Worm (Caenorhabditis elegans): ENCODE measurements around the gene tbp-1.

The tbp-1 gene

ce11 chrIII:7358627-7359026, 25.2 kb upstream of the tbp-1 start:
- no peak for TF ChIP-seq dmd-4 (tag; optimal IDR thresholded peaks at IDR 0.05)
- peak; percentile 96 for TF ChIP-seq nhr-129 (tag; optimal IDR thresholded peaks at IDR 0.05)

ce11 chrIII:7359037-7359548, 24.7 kb upstream of the tbp-1 start, which contains the start of the genes eco-1 and hmgr-1:
eco-1 (minus strand) TSS chrIII:7359095.
hmgr-1 (plus strand) TSS chrIII:7359498.
- no peak for TF ChIP-seq nhr-237 (tag; optimal IDR thresholded peaks at IDR 0.05)
- TF ChIP-seq ZK546.5 (tag; optimal IDR thresholded peaks at IDR 0.05): no peak
- TF ChIP-seq fos-1 (tag; optimal IDR thresholded peaks at IDR 0.05): no peak
- TF ChIP-seq C34F6.9 (tag; optimal IDR thresholded peaks at IDR 0.05): peak; percentile 46
- no peak for TF ChIP-seq F13H6.1 (tag; optimal IDR thresholded peaks at IDR 0.05)
- no peak for TF ChIP-seq R02D3.7 (tag; optimal IDR thresholded peaks at IDR 0.05)
- no peak for TF ChIP-seq mab-5 (tag; optimal IDR thresholded peaks at IDR 0.05)
- TF ChIP-seq unc-55 (GFP tag; optimal IDR thresholded peaks at IDR 0.05): peak; percentile 60
- TF ChIP-seq mbf-1 (tag; optimal IDR thresholded peaks at IDR 0.05): no peak
- peak; percentile 70 for TF ChIP-seq gmeb-1 (tag; optimal IDR thresholded peaks at IDR 0.05)
- no peak for TF ChIP-seq snpc-4 (tag; optimal IDR thresholded peaks at IDR 0.05)
- no peak for TF ChIP-seq nhr-11 (tag; optimal IDR thresholded peaks at IDR 0.05)
- TF ChIP-seq mdl-1 (tag; optimal IDR thresholded peaks at IDR 0.05): no peak
- no peak for TF ChIP-seq nhr-25 (tag; optimal IDR thresholded peaks at IDR 0.05)
- no peak for TF ChIP-seq zag-1 (tag; optimal IDR thresholded peaks at IDR 0.05)
- TF ChIP-seq sma-3 (GFP tag; optimal IDR thresholded peaks at IDR 0.05): no peak
- TF ChIP-seq ztf-4 (tag; optimal IDR thresholded peaks at IDR 0.05): no peak
- peak; percentile 31 to 64 for TF ChIP-seq lsy-2 (tag; optimal IDR thresholded peaks at IDR 0.05)
- no peak for TF ChIP-seq unc-62 (GFP tag; optimal IDR thresholded peaks at IDR 0.05)
- TF ChIP-seq nhr-10 (tag; optimal IDR thresholded peaks at IDR 0.05): no peak
- TF ChIP-seq skn-1 (tag; optimal IDR thresholded peaks at IDR 0.05): no peak
- no peak for TF ChIP-seq aly-2 (tag; optimal IDR thresholded peaks at IDR 0.05)
- TF ChIP-seq ztf-11 (tag; optimal IDR thresholded peaks at IDR 0.05): no peak
- TF ChIP-seq unc-39 (tag; optimal IDR thresholded peaks at IDR 0.05): no peak
- TF ChIP-seq Y55F3AM.14 (GFP tag; optimal IDR thresholded peaks at IDR 0.05): no peak
- no peak for TF ChIP-seq nhr-23 (tag; optimal IDR thresholded peaks at IDR 0.05)
- TF ChIP-seq alr-1 (tag; optimal IDR thresholded peaks at IDR 0.05): no peak
- no peak for TF ChIP-seq sem-4 (tag; optimal IDR thresholded peaks at IDR 0.05)
- no peak for TF ChIP-seq lin-39 (tag; optimal IDR thresholded peaks at IDR 0.05)
- no peak for TF ChIP-seq crh-2 (tag; optimal IDR thresholded peaks at IDR 0.05)
- no peak for TF ChIP-seq lin-11 (tag; optimal IDR thresholded peaks at IDR 0.05)
- TF ChIP-seq nhr-12 (tag; optimal IDR thresholded peaks at IDR 0.05): no peak
- TF ChIP-seq sma-9 (GFP tag; optimal IDR thresholded peaks at IDR 0.05): peak; percentile 54
- TF ChIP-seq sma-9 (tag; optimal IDR thresholded peaks at IDR 0.05): no peak
- no peak for TF ChIP-seq ama-1 (optimal IDR thresholded peaks at IDR 0.05)
- TF ChIP-seq nhr-6 (tag; optimal IDR thresholded peaks at IDR 0.05): no peak
- no peak for TF ChIP-seq nhr-21 (tag; optimal IDR thresholded peaks at IDR 0.05)

- no peak for TF ChIP-seq mbf-1 (tag; optimal IDR thresholded peaks at IDR 0.05)
- no peak for TF ChIP-seq snpc-4 (tag; optimal IDR thresholded peaks at IDR 0.05)
- TF ChIP-seq elt-3 (tag; optimal IDR thresholded peaks at IDR 0.05): no peak
- TF ChIP-seq unc-39 (tag; optimal IDR thresholded peaks at IDR 0.05): no peak
- TF ChIP-seq nhr-6 (tag; optimal IDR thresholded peaks at IDR 0.05): no peak
- no peak for TF ChIP-seq nhr-25 (tag; optimal IDR thresholded peaks at IDR 0.05)
- TF ChIP-seq Y55F3AM.14 (GFP tag; optimal IDR thresholded peaks at IDR 0.05): no peak
- TF ChIP-seq nhr-21 (tag; optimal IDR thresholded peaks at IDR 0.05): no peak
- TF ChIP-seq nhr-11 (tag; optimal IDR thresholded peaks at IDR 0.05): no peak
- no peak for TF ChIP-seq gmeb-1 (tag; optimal IDR thresholded peaks at IDR 0.05)
- no peak for TF ChIP-seq C34F6.9 (tag; optimal IDR thresholded peaks at IDR 0.05)
- TF ChIP-seq aly-2 (tag; optimal IDR thresholded peaks at IDR 0.05): no peak
- no peak for TF ChIP-seq fos-1 (tag; optimal IDR thresholded peaks at IDR 0.05)
- no peak for TF ChIP-seq lsy-2 (tag; optimal IDR thresholded peaks at IDR 0.05)
- TF ChIP-seq lin-13 (GFP tag; optimal IDR thresholded peaks at IDR 0.05): no peak
Measured at ce11 chrIII:7365602-7366001, 18.2 kb upstream of the tbp-1 start, which contains the start of gene F08F8.11. F08F8.11 (plus strand) TSS chrIII:7365902.
